Fruit fly (Drosophila melanogaster) whole organism, prepupa: ENCODE measurements around the gene SA2.

Source experiments
- Blimp-1 ChIP-seq: fragments of 200-800 bp; sonication (Bioruptor generic); optimal IDR thresholded peaks from 3 replicates; lab custom pipeline; 2017; ENCODE audit warnings: missing biosample characterization, missing genetic modification characterization, mild to moderate bottlenecking, moderate library complexity, missing genetic modification reagents
- CG10631 ChIP-seq: fragments of 200-800 bp; sonication (Bioruptor generic); optimal IDR thresholded peaks from 2 replicates; lab custom pipeline; 2016; ENCODE audit warnings: missing biosample characterization, missing genetic modification characterization
- CG10669 ChIP-seq: fragments of 200-800 bp; sonication (Bioruptor generic); optimal IDR thresholded peaks from 3 replicates; lab custom pipeline; 2018; ENCODE audit warnings: missing biosample characterization, mild to moderate bottlenecking, missing genetic modification characterization, moderate library complexity
- CG11294 ChIP-seq: fragments of 200-800 bp; sonication (Bioruptor generic); IDR thresholded peaks from 2 replicates; pipeline ENCODE4 v1.3.6; 2022; ENCODE audit warnings: missing biosample characterization, missing genetic modification characterization
- CG11762 ChIP-seq: fragments of 200-800 bp; sonication (Bioruptor generic); optimal IDR thresholded peaks from 3 replicates; lab custom pipeline; 2016; ENCODE audit warnings: missing biosample characterization, missing genetic modification characterization; ENCODE audit not compliant: insufficient read depth
- CG11902 ChIP-seq: fragments of 200-800 bp; sonication (Bioruptor generic); optimal IDR thresholded peaks from 3 replicates; lab custom pipeline; 2016; ENCODE audit warnings: missing biosample characterization, missing genetic modification characterization
- CG1621 ChIP-seq: fragments of 200-800 bp; sonication (Bioruptor generic); optimal IDR thresholded peaks from 3 replicates; lab custom pipeline; 2018; ENCODE audit warnings: missing biosample characterization, mild to moderate bottlenecking, missing genetic modification characterization
- CG16779 ChIP-seq: fragments of 200-800 bp; sonication (Bioruptor generic); optimal IDR thresholded peaks from 3 replicates; lab custom pipeline; 2017; ENCODE audit warnings: missing biosample characterization, mild to moderate bottlenecking, missing genetic modification characterization
- CG3032 ChIP-seq: fragments of 200-800 bp; optimal IDR thresholded peaks from 2 replicates; lab custom pipeline; 2019; ENCODE audit warnings: missing biosample characterization, mild to moderate bottlenecking, missing genetic modification characterization, moderate library complexity
- CG31627 ChIP-seq: fragments of 200-800 bp; sonication (Bioruptor generic); optimal IDR thresholded peaks from 3 replicates; lab custom pipeline; 2016; ENCODE audit warnings: missing biosample characterization, missing genetic modification characterization
- CG32006 ChIP-seq: fragments of 200-800 bp; sonication (Bioruptor generic); optimal IDR thresholded peaks from 3 replicates; lab custom pipeline; 2017; ENCODE audit warnings: missing biosample characterization, mild to moderate bottlenecking, missing genetic modification characterization
- CG34406 ChIP-seq: fragments of 200-800 bp; sonication (Bioruptor generic); optimal IDR thresholded peaks from 3 replicates; lab custom pipeline; 2016; ENCODE audit warnings: missing biosample characterization, missing genetic modification characterization
- CG3919 ChIP-seq: fragments of 200-800 bp; sonication (Bioruptor generic); optimal IDR thresholded peaks from 3 replicates; lab custom pipeline; 2016; ENCODE audit warnings: missing biosample characterization, missing genetic modification characterization
- CG4318 ChIP-seq: fragments of 200-800 bp; sonication (Bioruptor generic); optimal IDR thresholded peaks from 3 replicates; lab custom pipeline; 2017; ENCODE audit warnings: missing biosample characterization, mild to moderate bottlenecking, missing genetic modification characterization
- CG6163 ChIP-seq: fragments of 200-800 bp; sonication (Bioruptor generic); IDR thresholded peaks from 3 replicates; pipeline ENCODE4 v1.3.6; 2022; ENCODE audit warnings: missing biosample characterization, missing genetic modification characterization
- CG6276 ChIP-seq: fragments of 200-800 bp; sonication (Bioruptor generic); optimal IDR thresholded peaks from 2 replicates; lab custom pipeline; 2017; ENCODE audit warnings: missing biosample characterization, mild to moderate bottlenecking, missing genetic modification characterization
- CG6792 ChIP-seq: fragments of 200-800 bp; sonication (Bioruptor generic); optimal IDR thresholded peaks from 3 replicates; lab custom pipeline; 2016; ENCODE audit warnings: missing biosample characterization, missing genetic modification characterization
- CG6808 ChIP-seq: fragments of 200-800 bp; sonication (Bioruptor generic); optimal IDR thresholded peaks from 3 replicates; lab custom pipeline; 2017; ENCODE audit warnings: missing biosample characterization, missing genetic modification characterization, mild to moderate bottlenecking, moderate library complexity, missing genetic modification reagents
- CG7368 ChIP-seq: fragments of 200-800 bp; sonication (Bioruptor generic); optimal IDR thresholded peaks from 3 replicates; lab custom pipeline; 2016; ENCODE audit warnings: missing biosample characterization, missing genetic modification characterization
- CG8119 ChIP-seq: fragments of 200-800 bp; sonication (Bioruptor generic); IDR thresholded peaks from 3 replicates; pipeline ENCODE4 v1.3.6; 2022; ENCODE audit warnings: missing biosample characterization, missing genetic modification characterization
- CG8632 ChIP-seq: fragments of 200-800 bp; sonication (Bioruptor generic); optimal IDR thresholded peaks from 3 replicates; lab custom pipeline; 2016; ENCODE audit warnings: missing biosample characterization, missing genetic modification characterization
- Ets21C ChIP-seq: fragments of 200-800 bp; sonication (Bioruptor generic); optimal IDR thresholded peaks from 3 replicates; lab custom pipeline; 2016; ENCODE audit warnings: missing biosample characterization, missing genetic modification characterization
- Ets96B ChIP-seq: fragments of 200-800 bp; optimal IDR thresholded peaks from 2 replicates; lab custom pipeline; 2019; ENCODE audit warnings: missing biosample characterization, mild to moderate bottlenecking, missing genetic modification characterization, moderate library complexity
- Gug ChIP-seq: fragments of 200-800 bp; sonication (Bioruptor generic); IDR thresholded peaks from 2 replicates; pipeline ENCODE4 v1.3.6; 2022; ENCODE audit warnings: missing biosample characterization, missing genetic modification characterization
- Hr38 ChIP-seq: sonication (Bioruptor generic); optimal IDR thresholded peaks from 2 replicates; lab custom pipeline; 2016; ENCODE audit warnings: missing biosample characterization, missing genetic modification characterization
- Hr39 ChIP-seq: fragments of 200-800 bp; sonication (Bioruptor generic); optimal IDR thresholded peaks from 2 replicates; lab custom pipeline; 2016; ENCODE audit warnings: missing biosample characterization, missing genetic modification characterization
- Hr4 ChIP-seq: fragments of 200-800 bp; sonication (Bioruptor generic); optimal IDR thresholded peaks from 3 replicates; lab custom pipeline; 2016; ENCODE audit warnings: missing biosample characterization, missing genetic modification characterization
- Lpt ChIP-seq: fragments of 200-800 bp; sonication (Bioruptor generic); optimal IDR thresholded peaks from 3 replicates; lab custom pipeline; 2016; ENCODE audit warnings: missing biosample characterization, missing genetic modification characterization
- OdsH ChIP-seq: fragments of 200-800 bp; sonication (Bioruptor generic); optimal IDR thresholded peaks from 3 replicates; lab custom pipeline; 2016; ENCODE audit warnings: missing biosample characterization, missing genetic modification characterization
- Smox ChIP-seq: fragments of 200-800 bp; sonication (Bioruptor generic); optimal IDR thresholded peaks from 3 replicates; lab custom pipeline; 2016; ENCODE audit warnings: missing biosample characterization, missing genetic modification characterization
- Sox102F ChIP-seq: fragments of 200-800 bp; sonication (Bioruptor generic); optimal IDR thresholded peaks from 2 replicates; lab custom pipeline; 2016; ENCODE audit warnings: missing biosample characterization, mild to moderate bottlenecking, missing genetic modification characterization
- Sox14 ChIP-seq: fragments of 200-800 bp; sonication (Bioruptor generic); optimal IDR thresholded peaks from 3 replicates; lab custom pipeline; 2016; ENCODE audit warnings: missing biosample characterization, missing genetic modification characterization
- Sox15 ChIP-seq: fragments of 200-800 bp; sonication (Bioruptor generic); optimal IDR thresholded peaks from 3 replicates; lab custom pipeline; 2016; ENCODE audit warnings: missing biosample characterization, missing genetic modification characterization
- achi ChIP-seq: fragments of 200-800 bp; sonication (Bioruptor generic); optimal IDR thresholded peaks from 3 replicates; lab custom pipeline; 2016; ENCODE audit warnings: missing biosample characterization, missing genetic modification characterization
- dac ChIP-seq: fragments of 200-800 bp; sonication (Bioruptor generic); optimal IDR thresholded peaks from 2 replicates; lab custom pipeline; 2017; ENCODE audit warnings: missing biosample characterization, mild to moderate bottlenecking, missing genetic modification characterization
- eg ChIP-seq: fragments of 200-800 bp; sonication (Bioruptor generic); IDR thresholded peaks from 3 replicates; pipeline ENCODE4 v1.3.6; 2022; ENCODE audit warnings: missing biosample characterization, missing genetic modification characterization
- esn ChIP-seq: fragments of 200-800 bp; sonication (Bioruptor generic); optimal IDR thresholded peaks from 2 replicates; lab custom pipeline; 2016; ENCODE audit warnings: missing biosample characterization, mild to moderate bottlenecking, missing genetic modification characterization, moderate library complexity
- fd59A ChIP-seq: fragments of 200-800 bp; sonication (Bioruptor generic); optimal IDR thresholded peaks from 2 replicates; lab custom pipeline; 2017; ENCODE audit warnings: missing biosample characterization, mild to moderate bottlenecking, missing genetic modification characterization, missing genetic modification reagents
- fkh ChIP-seq: fragments of 200-800 bp; sonication (Bioruptor generic); optimal IDR thresholded peaks from 3 replicates; lab custom pipeline; 2017; ENCODE audit warnings: missing biosample characterization, mild to moderate bottlenecking, missing genetic modification characterization, moderate library complexity
- lz ChIP-seq: fragments of 200-800 bp; sonication (Bioruptor generic); optimal IDR thresholded peaks from 3 replicates; lab custom pipeline; 2016; ENCODE audit warnings: missing biosample characterization, missing genetic modification characterization
- net ChIP-seq: fragments of 200-800 bp; sonication (Bioruptor generic); optimal IDR thresholded peaks from 3 replicates; lab custom pipeline; 2016; ENCODE audit warnings: missing biosample characterization, missing genetic modification characterization
- pdm3 ChIP-seq: fragments of 200-800 bp; sonication (Bioruptor generic); optimal IDR thresholded peaks from 3 replicates; lab custom pipeline; 2016; ENCODE audit warnings: missing biosample characterization, missing genetic modification characterization
- salr ChIP-seq, 2 experiments: fragments of 200-800 bp; sonication (Bioruptor generic); optimal IDR thresholded peaks; 3 replicates each; lab custom pipeline; 2016 to 2018; ENCODE audit warnings: missing biosample characterization in 2 of 2, missing genetic modification characterization in 2 of 2, mild to moderate bottlenecking in 1 of 2
- spab ChIP-seq: fragments of 200-800 bp; sonication (Bioruptor generic); optimal IDR thresholded peaks from 2 replicates; lab custom pipeline; 2017; ENCODE audit warnings: missing biosample characterization, mild to moderate bottlenecking, missing genetic modification characterization, missing genetic modification reagents
- ss ChIP-seq, 2 experiments: fragments of 200-800 bp; sonication (Bioruptor generic); optimal IDR thresholded peaks; 2 replicates in 1 of 2; 3 replicates in 1 of 2; lab custom pipeline; 2017 to 2018; ENCODE audit warnings: mild to moderate bottlenecking in 2 of 2, missing biosample characterization in 2 of 2, missing genetic modification characterization in 2 of 2, moderate library complexity in 1 of 2
- svp ChIP-seq: fragments of 200-800 bp; sonication (Bioruptor generic); peaks from one replicate; lab custom pipeline; 2016; ENCODE audit warnings: missing biosample characterization, missing genetic modification characterization
- vri ChIP-seq: fragments of 200-800 bp; sonication (Bioruptor generic); optimal IDR thresholded peaks from 3 replicates; lab custom pipeline; 2016; ENCODE audit warnings: missing biosample characterization, mild to moderate bottlenecking, missing genetic modification characterization

SA2 gene

DNA sequence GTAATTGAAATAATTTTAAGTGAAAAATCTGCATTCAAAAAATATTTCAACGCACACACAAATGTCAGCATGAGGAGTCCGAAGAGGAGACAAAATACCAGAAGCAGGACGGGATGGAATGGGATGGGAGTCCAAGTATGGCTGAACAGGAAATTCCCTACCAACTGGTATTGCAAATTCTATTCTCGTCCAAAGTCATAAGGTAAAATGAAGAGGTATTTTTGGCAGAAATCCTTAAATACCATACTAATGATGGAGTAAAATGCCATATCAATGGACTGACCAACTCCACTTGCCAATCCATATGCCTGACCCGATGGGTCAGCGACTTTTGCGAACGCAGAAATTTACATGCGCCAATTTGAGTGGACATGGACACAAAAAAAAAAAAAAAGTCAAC lies 48.8 kb downstream of the SA2 start (continued):
- peak; percentile 54 for TF ChIP-seq Hr39 (GFP tag; lab: Kevin White, UChicago)
- TF ChIP-seq CG11294 (GFP tag; lab: Robert Waterston, UW), result no peak
- TF ChIP-seq spab, result no peak
- no peak for TF ChIP-seq dac (GFP tag; lab: Kevin White, UChicago)
- TF ChIP-seq CG3032 (tag; lab: Kevin White, UChicago), result no peak
- peak; percentile 45 for TF ChIP-seq esn (GFP tag; lab: Kevin White, UChicago)
- no peak for TF ChIP-seq CG8119 (GFP tag; lab: Robert Waterston, UW)
- TF ChIP-seq Sox15 (GFP tag; lab: Kevin White, UChicago), result no peak
- peak; percentile 17 for TF ChIP-seq lz (GFP tag; lab: Kevin White, UChicago)
- no peak for TF ChIP-seq Lpt (GFP tag; lab: Kevin White, UChicago)
- TF ChIP-seq CG4318 (GFP tag; lab: Kevin White, UChicago), result no peak
- no peak for TF ChIP-seq CG1621 (tag; lab: Kevin White, UChicago)
- TF ChIP-seq Sox14 (GFP tag; lab: Kevin White, UChicago), result no peak
- TF ChIP-seq fkh (GFP tag; lab: Kevin White, UChicago), result no peak
- TF ChIP-seq CG6808 (GFP tag; lab: Kevin White, UChicago), result no peak
- TF ChIP-seq CG3919 (GFP tag; lab: Kevin White, UChicago), result no peak
- no peak for TF ChIP-seq CG11762 (GFP tag; lab: Kevin White, UChicago)
- no peak for TF ChIP-seq ss (GFP tag; optimal IDR thresholded peaks at IDR 0.05; lab: Kevin White, UChicago)
- no peak for TF ChIP-seq achi
- TF ChIP-seq Gug (GFP tag; lab: Robert Waterston, UW), result no peak
- TF ChIP-seq Sox102F (GFP tag; lab: Kevin White, UChicago), result peak; percentile 19
- no peak for TF ChIP-seq CG16779 (tag; lab: Kevin White, UChicago)
- TF ChIP-seq CG6276, result no peak
- TF ChIP-seq salr (GFP tag; optimal IDR thresholded peaks at IDR 0.05; lab: Kevin White, UChicago), result no peak
- TF ChIP-seq Smox (GFP tag; lab: Kevin White, UChicago), result peak; percentile 35
- no peak for TF ChIP-seq CG32006
- peak; percentile 18 for TF ChIP-seq pdm3
- TF ChIP-seq OdsH (GFP tag; lab: Kevin White, UChicago), result no peak
- TF ChIP-seq CG7368 (GFP tag; lab: Kevin White, UChicago), result no peak
- TF ChIP-seq CG8632 (GFP tag; lab: Kevin White, UChicago), result no peak
- no peak for TF ChIP-seq CG6792
- TF ChIP-seq eg (GFP tag; lab: Robert Waterston, UW), result no peak
- TF ChIP-seq fd59A (GFP tag; lab: Kevin White, UChicago), result no peak
- no peak for TF ChIP-seq CG34406 (GFP tag; lab: Kevin White, UChicago)
- no peak for TF ChIP-seq Blimp-1
- no peak for TF ChIP-seq CG6163 (GFP tag; lab: Robert Waterston, UW)
- TF ChIP-seq Hr4 (GFP tag; lab: Kevin White, UChicago), result no peak
- peak; percentile 32 for TF ChIP-seq CG31627 (GFP tag; lab: Kevin White, UChicago)
- TF ChIP-seq Ets96B (tag; lab: Kevin White, UChicago), result no peak

DNA sequence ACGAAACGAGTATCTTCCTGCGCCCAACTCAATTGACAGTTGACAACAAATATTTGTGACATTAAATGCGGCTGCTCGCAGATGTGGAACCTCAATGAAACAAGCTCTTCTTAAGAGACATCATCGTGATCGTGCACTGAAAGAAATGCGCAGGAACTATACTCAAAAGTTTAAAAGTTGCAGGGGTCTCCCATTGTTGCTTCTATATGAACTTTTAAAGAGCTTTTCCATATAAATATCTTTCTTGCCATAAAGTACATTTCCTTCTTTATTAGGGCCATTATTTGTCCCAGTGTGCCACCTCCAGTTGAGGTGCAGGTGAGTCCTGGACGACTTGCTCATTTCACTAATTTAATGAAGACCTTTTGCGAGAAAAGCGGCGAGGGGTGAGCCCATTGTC lies 49.6 kb downstream of the SA2 start:
- TF ChIP-seq CG10631 (GFP tag; lab: Kevin White, UChicago), result peak; percentile 61
- TF ChIP-seq pdm3, result peak; percentile 71
- peak; percentile 87 for TF ChIP-seq svp
- TF ChIP-seq CG11294 (GFP tag; lab: Robert Waterston, UW), result no peak
- TF ChIP-seq fkh (GFP tag; lab: Kevin White, UChicago), result no peak
- TF ChIP-seq vri (GFP tag; lab: Kevin White, UChicago), result peak; percentile 61
- TF ChIP-seq Hr38 (GFP tag; lab: Kevin White, UChicago), result no peak
- peak in 1 of 2 experiments; percentile 28 for TF ChIP-seq ss (GFP tag; optimal IDR thresholded peaks at IDR 0.05; lab: Kevin White, UChicago)
- peak; percentile 66 for TF ChIP-seq fd59A (GFP tag; lab: Kevin White, UChicago)
- TF ChIP-seq CG1621 (tag; lab: Kevin White, UChicago), result peak; percentile 61
- peak; percentile 24 for TF ChIP-seq CG10669
- peak; percentile 0 for TF ChIP-seq CG11902 (GFP tag; lab: Kevin White, UChicago)
- TF ChIP-seq Sox15 (GFP tag; lab: Kevin White, UChicago), result peak; percentile 66
- TF ChIP-seq Ets21C (GFP tag; lab: Kevin White, UChicago), result peak; percentile 66
- no peak for TF ChIP-seq Gug (GFP tag; lab: Robert Waterston, UW)
- TF ChIP-seq net (GFP tag; lab: Kevin White, UChicago), result peak; percentile 46
- TF ChIP-seq CG6163 (GFP tag; lab: Robert Waterston, UW), result peak; percentile 67; the same call in 2 of the 3 replicates
- TF ChIP-seq CG11762 (GFP tag; lab: Kevin White, UChicago), result no peak
- peak; percentile 24 for TF ChIP-seq achi
- TF ChIP-seq CG4318 (GFP tag; lab: Kevin White, UChicago), result no peak
- TF ChIP-seq CG16779 (tag; lab: Kevin White, UChicago), result no peak
- TF ChIP-seq Hr4 (GFP tag; lab: Kevin White, UChicago), result peak; percentile 14
- TF ChIP-seq lz (GFP tag; lab: Kevin White, UChicago), result peak; percentile 70
- peak; percentile 83 for TF ChIP-seq CG31627 (GFP tag; lab: Kevin White, UChicago)
- TF ChIP-seq Hr39 (GFP tag; lab: Kevin White, UChicago), result peak; percentile 86
- peak; percentile 81 for TF ChIP-seq Sox102F (GFP tag; lab: Kevin White, UChicago)
- TF ChIP-seq CG3919 (GFP tag; lab: Kevin White, UChicago), result peak; percentile 52
- TF ChIP-seq Ets96B (tag; lab: Kevin White, UChicago), result peak; percentile 54
